Fruit fly (Drosophila melanogaster) whole organism, prepupa: ENCODE results near the gene Dad1.

ENCODE experiments used
- Blimp-1 ChIP-seq: fragments of 200-800 bp; sonication (Bioruptor generic); optimal IDR thresholded peaks from 3 replicates; lab custom pipeline; 2017; ENCODE audit warnings: missing biosample characterization, missing genetic modification characterization, mild to moderate bottlenecking, moderate library complexity, missing genetic modification reagents
- CG10631 ChIP-seq: fragments of 200-800 bp; sonication (Bioruptor generic); optimal IDR thresholded peaks from 2 replicates; lab custom pipeline; 2016; ENCODE audit warnings: missing biosample characterization, missing genetic modification characterization
- CG10669 ChIP-seq: fragments of 200-800 bp; sonication (Bioruptor generic); optimal IDR thresholded peaks from 3 replicates; lab custom pipeline; 2018; ENCODE audit warnings: missing biosample characterization, mild to moderate bottlenecking, missing genetic modification characterization, moderate library complexity
- CG11294 ChIP-seq: fragments of 200-800 bp; sonication (Bioruptor generic); IDR thresholded peaks from 2 replicates; pipeline ENCODE4 v1.3.6; 2022; ENCODE audit warnings: missing biosample characterization, missing genetic modification characterization
- CG11762 ChIP-seq: fragments of 200-800 bp; sonication (Bioruptor generic); optimal IDR thresholded peaks from 3 replicates; lab custom pipeline; 2016; ENCODE audit warnings: missing biosample characterization, missing genetic modification characterization; ENCODE audit not compliant: insufficient read depth
- CG15336 ChIP-seq: fragments of 200-800 bp; sonication (Bioruptor generic); IDR thresholded peaks from 2 replicates; pipeline ENCODE4 v1.3.6; 2022; ENCODE audit warnings: missing biosample characterization, missing genetic modification characterization
- CG1621 ChIP-seq: fragments of 200-800 bp; sonication (Bioruptor generic); optimal IDR thresholded peaks from 3 replicates; lab custom pipeline; 2018; ENCODE audit warnings: missing biosample characterization, mild to moderate bottlenecking, missing genetic modification characterization
- CG16779 ChIP-seq: fragments of 200-800 bp; sonication (Bioruptor generic); optimal IDR thresholded peaks from 3 replicates; lab custom pipeline; 2017; ENCODE audit warnings: missing biosample characterization, mild to moderate bottlenecking, missing genetic modification characterization
- CG3032 ChIP-seq: fragments of 200-800 bp; optimal IDR thresholded peaks from 2 replicates; lab custom pipeline; 2019; ENCODE audit warnings: missing biosample characterization, mild to moderate bottlenecking, missing genetic modification characterization, moderate library complexity
- CG32006 ChIP-seq: fragments of 200-800 bp; sonication (Bioruptor generic); optimal IDR thresholded peaks from 3 replicates; lab custom pipeline; 2017; ENCODE audit warnings: missing biosample characterization, mild to moderate bottlenecking, missing genetic modification characterization
- CG34406 ChIP-seq: fragments of 200-800 bp; sonication (Bioruptor generic); optimal IDR thresholded peaks from 3 replicates; lab custom pipeline; 2016; ENCODE audit warnings: missing biosample characterization, missing genetic modification characterization
- CG4318 ChIP-seq: fragments of 200-800 bp; sonication (Bioruptor generic); optimal IDR thresholded peaks from 3 replicates; lab custom pipeline; 2017; ENCODE audit warnings: missing biosample characterization, mild to moderate bottlenecking, missing genetic modification characterization
- CG6163 ChIP-seq: fragments of 200-800 bp; sonication (Bioruptor generic); IDR thresholded peaks from 3 replicates; pipeline ENCODE4 v1.3.6; 2022; ENCODE audit warnings: missing biosample characterization, missing genetic modification characterization
- CG6792 ChIP-seq: fragments of 200-800 bp; sonication (Bioruptor generic); optimal IDR thresholded peaks from 3 replicates; lab custom pipeline; 2016; ENCODE audit warnings: missing biosample characterization, missing genetic modification characterization
- CG6854 ChIP-seq: fragments of 200-800 bp; sonication (Bioruptor generic); optimal IDR thresholded peaks from 2 replicates; lab custom pipeline; 2017; ENCODE audit warnings: missing biosample characterization, mild to moderate bottlenecking, missing genetic modification characterization
- CG8119 ChIP-seq: fragments of 200-800 bp; sonication (Bioruptor generic); IDR thresholded peaks from 3 replicates; pipeline ENCODE4 v1.3.6; 2022; ENCODE audit warnings: missing biosample characterization, missing genetic modification characterization
- CG8319 ChIP-seq: fragments of 200-800 bp; sonication (Bioruptor generic); optimal IDR thresholded peaks from 3 replicates; lab custom pipeline; 2016; ENCODE audit warnings: missing biosample characterization, missing genetic modification characterization
- CG8632 ChIP-seq: fragments of 200-800 bp; sonication (Bioruptor generic); optimal IDR thresholded peaks from 3 replicates; lab custom pipeline; 2016; ENCODE audit warnings: missing biosample characterization, missing genetic modification characterization
- CG9139 ChIP-seq: fragments of 200-800 bp; sonication (Bioruptor generic); optimal IDR thresholded peaks from 3 replicates; lab custom pipeline; 2017; ENCODE audit warnings: missing biosample characterization, mild to moderate bottlenecking, missing genetic modification characterization
- Eip75B ChIP-seq: fragments of 200-800 bp; sonication (Bioruptor generic); optimal IDR thresholded peaks from 3 replicates; lab custom pipeline; 2016; ENCODE audit warnings: missing biosample characterization, missing genetic modification characterization
- Eip78C ChIP-seq: fragments of 200-800 bp; sonication (Bioruptor generic); peaks from one replicate; lab custom pipeline; 2016; ENCODE audit warnings: missing biosample characterization, missing genetic modification characterization
- Eip93F ChIP-seq: fragments of 200-800 bp; sonication (Bioruptor generic); optimal IDR thresholded peaks from 2 replicates; lab custom pipeline; 2016; ENCODE audit warnings: missing biosample characterization, mild to moderate bottlenecking, missing genetic modification characterization
- Ets21C ChIP-seq: fragments of 200-800 bp; sonication (Bioruptor generic); optimal IDR thresholded peaks from 3 replicates; lab custom pipeline; 2016; ENCODE audit warnings: missing biosample characterization, missing genetic modification characterization
- Ets96B ChIP-seq: fragments of 200-800 bp; optimal IDR thresholded peaks from 2 replicates; lab custom pipeline; 2019; ENCODE audit warnings: missing biosample characterization, mild to moderate bottlenecking, missing genetic modification characterization, moderate library complexity
- Gug ChIP-seq: fragments of 200-800 bp; sonication (Bioruptor generic); IDR thresholded peaks from 2 replicates; pipeline ENCODE4 v1.3.6; 2022; ENCODE audit warnings: missing biosample characterization, missing genetic modification characterization
- Hr38 ChIP-seq: sonication (Bioruptor generic); optimal IDR thresholded peaks from 2 replicates; lab custom pipeline; 2016; ENCODE audit warnings: missing biosample characterization, missing genetic modification characterization
- Hr39 ChIP-seq: fragments of 200-800 bp; sonication (Bioruptor generic); optimal IDR thresholded peaks from 2 replicates; lab custom pipeline; 2016; ENCODE audit warnings: missing biosample characterization, missing genetic modification characterization
- Hr4 ChIP-seq: fragments of 200-800 bp; sonication (Bioruptor generic); optimal IDR thresholded peaks from 3 replicates; lab custom pipeline; 2016; ENCODE audit warnings: missing biosample characterization, missing genetic modification characterization
- Met ChIP-seq: fragments of 200-800 bp; sonication (Bioruptor generic); optimal IDR thresholded peaks from 3 replicates; lab custom pipeline; 2016; ENCODE audit warnings: missing biosample characterization, missing genetic modification characterization
- Smox ChIP-seq: fragments of 200-800 bp; sonication (Bioruptor generic); optimal IDR thresholded peaks from 3 replicates; lab custom pipeline; 2016; ENCODE audit warnings: missing biosample characterization, missing genetic modification characterization
- Sox14 ChIP-seq: fragments of 200-800 bp; sonication (Bioruptor generic); optimal IDR thresholded peaks from 3 replicates; lab custom pipeline; 2016; ENCODE audit warnings: missing biosample characterization, missing genetic modification characterization
- Sox15 ChIP-seq: fragments of 200-800 bp; sonication (Bioruptor generic); optimal IDR thresholded peaks from 3 replicates; lab custom pipeline; 2016; ENCODE audit warnings: missing biosample characterization, missing genetic modification characterization
- achi ChIP-seq: fragments of 200-800 bp; sonication (Bioruptor generic); optimal IDR thresholded peaks from 3 replicates; lab custom pipeline; 2016; ENCODE audit warnings: missing biosample characterization, missing genetic modification characterization
- acj6 ChIP-seq: fragments of 200-800 bp; sonication (Bioruptor generic); optimal IDR thresholded peaks from 3 replicates; lab custom pipeline; 2016; ENCODE audit warnings: missing biosample characterization, missing genetic modification characterization
- cyc ChIP-seq: fragments of 200-800 bp; sonication (Bioruptor generic); optimal IDR thresholded peaks from 3 replicates; lab custom pipeline; 2016; ENCODE audit warnings: missing biosample characterization, missing genetic modification characterization
- dac ChIP-seq: fragments of 200-800 bp; sonication (Bioruptor generic); optimal IDR thresholded peaks from 2 replicates; lab custom pipeline; 2017; ENCODE audit warnings: missing biosample characterization, mild to moderate bottlenecking, missing genetic modification characterization
- dsx ChIP-seq: fragments of 200-800 bp; optimal IDR thresholded peaks from 3 replicates; lab custom pipeline; 2019; ENCODE audit warnings: missing biosample characterization, mild to moderate bottlenecking, missing genetic modification characterization, moderate library complexity; ENCODE audit not compliant: poor library complexity, severe bottlenecking
- eg ChIP-seq: fragments of 200-800 bp; sonication (Bioruptor generic); IDR thresholded peaks from 3 replicates; pipeline ENCODE4 v1.3.6; 2022; ENCODE audit warnings: missing biosample characterization, missing genetic modification characterization
- esn ChIP-seq: fragments of 200-800 bp; sonication (Bioruptor generic); optimal IDR thresholded peaks from 2 replicates; lab custom pipeline; 2016; ENCODE audit warnings: missing biosample characterization, mild to moderate bottlenecking, missing genetic modification characterization, moderate library complexity
- fkh ChIP-seq: fragments of 200-800 bp; sonication (Bioruptor generic); optimal IDR thresholded peaks from 3 replicates; lab custom pipeline; 2017; ENCODE audit warnings: missing biosample characterization, mild to moderate bottlenecking, missing genetic modification characterization, moderate library complexity
- lz ChIP-seq: fragments of 200-800 bp; sonication (Bioruptor generic); optimal IDR thresholded peaks from 3 replicates; lab custom pipeline; 2016; ENCODE audit warnings: missing biosample characterization, missing genetic modification characterization
- net ChIP-seq: fragments of 200-800 bp; sonication (Bioruptor generic); optimal IDR thresholded peaks from 3 replicates; lab custom pipeline; 2016; ENCODE audit warnings: missing biosample characterization, missing genetic modification characterization
- pdm3 ChIP-seq: fragments of 200-800 bp; sonication (Bioruptor generic); optimal IDR thresholded peaks from 3 replicates; lab custom pipeline; 2016; ENCODE audit warnings: missing biosample characterization, missing genetic modification characterization
- ss ChIP-seq, 2 experiments: fragments of 200-800 bp; sonication (Bioruptor generic); optimal IDR thresholded peaks; 2 replicates in 1 of 2; 3 replicates in 1 of 2; lab custom pipeline; 2017 to 2018; ENCODE audit warnings: mild to moderate bottlenecking in 2 of 2, missing biosample characterization in 2 of 2, missing genetic modification characterization in 2 of 2, moderate library complexity in 1 of 2
- topi ChIP-seq: fragments of 200-800 bp; sonication (Bioruptor generic); optimal IDR thresholded peaks from 3 replicates; lab custom pipeline; 2016; ENCODE audit warnings: missing biosample characterization, missing genetic modification characterization
- vri ChIP-seq: fragments of 200-800 bp; sonication (Bioruptor generic); optimal IDR thresholded peaks from 3 replicates; lab custom pipeline; 2016; ENCODE audit warnings: missing biosample characterization, mild to moderate bottlenecking, missing genetic modification characterization

The Dad1 gene

dm6 chr2L:8420259-8420930 lies 36.5 kb upstream of the Dad1 start (continued):
- TF ChIP-seq dsx = peak; percentile 72
- TF ChIP-seq vri (GFP tag; lab: Kevin White, UChicago) = no peak
- peak; percentile 27 for TF ChIP-seq CG3032 (tag; lab: Kevin White, UChicago)
- peak; percentile 7 for TF ChIP-seq Sox14
- TF ChIP-seq CG4318 = no peak
- TF ChIP-seq CG9139 (GFP tag; lab: Kevin White, UChicago) = peak; percentile 67
- no peak for TF ChIP-seq cyc (GFP tag; lab: Kevin White, UChicago)
- TF ChIP-seq CG8119 = no peak
- TF ChIP-seq Sox15 (GFP tag; lab: Kevin White, UChicago) = no peak
- no peak for TF ChIP-seq dac (GFP tag; lab: Kevin White, UChicago)
- peak; percentile 46 for TF ChIP-seq CG1621 (tag; lab: Kevin White, UChicago)
- TF ChIP-seq Met (GFP tag; lab: Kevin White, UChicago) = peak; percentile 11
- no peak for TF ChIP-seq CG8319 (GFP tag; lab: Kevin White, UChicago)
- peak; percentile 63 for TF ChIP-seq CG32006
- peak; percentile 23 for TF ChIP-seq Smox (GFP tag; lab: Kevin White, UChicago)
- TF ChIP-seq topi (GFP tag; lab: Kevin White, UChicago) = no peak
- no peak for TF ChIP-seq CG6854 (GFP tag; lab: Kevin White, UChicago)
- no peak for TF ChIP-seq Gug (GFP tag; lab: Robert Waterston, UW)
- no peak for TF ChIP-seq lz (GFP tag; lab: Kevin White, UChicago)
- peak; percentile 37 for TF ChIP-seq Ets96B (tag; lab: Kevin White, UChicago)
- peak; percentile 7; the same call in 1 of the 3 replicates for TF ChIP-seq eg (GFP tag; lab: Robert Waterston, UW)

dm6 chr2L:8419382-8419940 lies 35.5 kb upstream of the Dad1 start:
- no peak for TF ChIP-seq CG15336
- no peak for TF ChIP-seq net (GFP tag; lab: Kevin White, UChicago)
- TF ChIP-seq Blimp-1 (GFP tag; lab: Kevin White, UChicago) = no peak
- TF ChIP-seq Eip93F (GFP tag; lab: Kevin White, UChicago) = no peak
- peak; percentile 56 for TF ChIP-seq CG6854 (GFP tag; lab: Kevin White, UChicago)
- no peak for TF ChIP-seq topi (GFP tag; lab: Kevin White, UChicago)
- TF ChIP-seq CG6792 (GFP tag; lab: Kevin White, UChicago) = no peak
- TF ChIP-seq Hr39 = no peak
- no peak for TF ChIP-seq CG32006
- no peak for TF ChIP-seq dac (GFP tag; lab: Kevin White, UChicago)
- no peak for TF ChIP-seq acj6 (GFP tag; lab: Kevin White, UChicago)
- no peak for TF ChIP-seq CG11294
- no peak for TF ChIP-seq cyc (GFP tag; lab: Kevin White, UChicago)
- TF ChIP-seq dsx = peak; percentile 50
- TF ChIP-seq vri (GFP tag; lab: Kevin White, UChicago) = peak; percentile 2
- TF ChIP-seq CG16779 (tag; lab: Kevin White, UChicago) = peak; percentile 34
- TF ChIP-seq Sox15 (GFP tag; lab: Kevin White, UChicago) = no peak
- TF ChIP-seq CG8319 (GFP tag; lab: Kevin White, UChicago) = no peak
- TF ChIP-seq eg (GFP tag; lab: Robert Waterston, UW) = no peak
- TF ChIP-seq Eip75B = peak; percentile 10
- no peak for TF ChIP-seq Hr38 (GFP tag; lab: Kevin White, UChicago)
- no peak for TF ChIP-seq CG4318
- TF ChIP-seq CG9139 (GFP tag; lab: Kevin White, UChicago) = peak; percentile 8
- TF ChIP-seq ss (GFP tag; optimal IDR thresholded peaks at IDR 0.05; lab: Kevin White, UChicago) = peak; percentile 75 to 77
- no peak for TF ChIP-seq Ets21C (GFP tag; lab: Kevin White, UChicago)
- TF ChIP-seq CG8632 = no peak
- no peak for TF ChIP-seq fkh (GFP tag; lab: Kevin White, UChicago)
- no peak for TF ChIP-seq CG34406 (GFP tag; lab: Kevin White, UChicago)
- no peak for TF ChIP-seq CG10669 (GFP tag; lab: Kevin White, UChicago)
- no peak for TF ChIP-seq lz (GFP tag; lab: Kevin White, UChicago)
- peak; percentile 23 for TF ChIP-seq CG1621 (tag; lab: Kevin White, UChicago)
- TF ChIP-seq Smox (GFP tag; lab: Kevin White, UChicago) = no peak
- no peak for TF ChIP-seq CG11762 (GFP tag; lab: Kevin White, UChicago)
- no peak for TF ChIP-seq CG10631 (GFP tag; lab: Kevin White, UChicago)
- peak; percentile 10 for TF ChIP-seq achi (GFP tag; lab: Kevin White, UChicago)
- no peak for TF ChIP-seq esn (GFP tag; lab: Kevin White, UChicago)
- peak; percentile 42; the same call in 1 of the 3 replicates for TF ChIP-seq CG6163 (GFP tag; lab: Robert Waterston, UW)
- peak; percentile 28 for TF ChIP-seq Ets96B (tag; lab: Kevin White, UChicago)
- no peak for TF ChIP-seq Hr4 (GFP tag; lab: Kevin White, UChicago)
- no peak for TF ChIP-seq pdm3 (GFP tag; lab: Kevin White, UChicago)
- peak; percentile 75 for TF ChIP-seq Eip78C (GFP tag; lab: Kevin White, UChicago)
